Fruit fly (Drosophila melanogaster) whole organism, prepupa: ENCODE results near the gene CG13599.
A peak's percentile ranks its signal among the peaks of the same experiment; 100 is the strongest.

Experiments used
- Blimp-1 ChIP-seq: fragments of 200-800 bp; sonication (Bioruptor generic); optimal IDR thresholded peaks from 3 replicates; lab custom pipeline; 2017; ENCODE audit warnings: missing biosample characterization, missing genetic modification characterization, mild to moderate bottlenecking, moderate library complexity, missing genetic modification reagents
- CG10631 ChIP-seq: fragments of 200-800 bp; sonication (Bioruptor generic); optimal IDR thresholded peaks from 2 replicates; lab custom pipeline; 2016; ENCODE audit warnings: missing biosample characterization, missing genetic modification characterization
- CG10669 ChIP-seq: fragments of 200-800 bp; sonication (Bioruptor generic); optimal IDR thresholded peaks from 3 replicates; lab custom pipeline; 2018; ENCODE audit warnings: missing biosample characterization, mild to moderate bottlenecking, missing genetic modification characterization, moderate library complexity
- CG11762 ChIP-seq: fragments of 200-800 bp; sonication (Bioruptor generic); optimal IDR thresholded peaks from 3 replicates; lab custom pipeline; 2016; ENCODE audit warnings: missing biosample characterization, missing genetic modification characterization; ENCODE audit not compliant: insufficient read depth
- CG11902 ChIP-seq: fragments of 200-800 bp; sonication (Bioruptor generic); optimal IDR thresholded peaks from 3 replicates; lab custom pipeline; 2016; ENCODE audit warnings: missing biosample characterization, missing genetic modification characterization
- CG15336 ChIP-seq: fragments of 200-800 bp; sonication (Bioruptor generic); IDR thresholded peaks from 2 replicates; pipeline ENCODE4 v1.3.6; 2022; ENCODE audit warnings: missing biosample characterization, missing genetic modification characterization
- CG1621 ChIP-seq: fragments of 200-800 bp; sonication (Bioruptor generic); optimal IDR thresholded peaks from 3 replicates; lab custom pipeline; 2018; ENCODE audit warnings: missing biosample characterization, mild to moderate bottlenecking, missing genetic modification characterization
- CG16779 ChIP-seq: fragments of 200-800 bp; sonication (Bioruptor generic); optimal IDR thresholded peaks from 3 replicates; lab custom pipeline; 2017; ENCODE audit warnings: missing biosample characterization, mild to moderate bottlenecking, missing genetic modification characterization
- CG31627 ChIP-seq: fragments of 200-800 bp; sonication (Bioruptor generic); optimal IDR thresholded peaks from 3 replicates; lab custom pipeline; 2016; ENCODE audit warnings: missing biosample characterization, missing genetic modification characterization
- CG34406 ChIP-seq: fragments of 200-800 bp; sonication (Bioruptor generic); optimal IDR thresholded peaks from 3 replicates; lab custom pipeline; 2016; ENCODE audit warnings: missing biosample characterization, missing genetic modification characterization
- CG4318 ChIP-seq: fragments of 200-800 bp; sonication (Bioruptor generic); optimal IDR thresholded peaks from 3 replicates; lab custom pipeline; 2017; ENCODE audit warnings: missing biosample characterization, mild to moderate bottlenecking, missing genetic modification characterization
- CG6163 ChIP-seq: fragments of 200-800 bp; sonication (Bioruptor generic); IDR thresholded peaks from 3 replicates; pipeline ENCODE4 v1.3.6; 2022; ENCODE audit warnings: missing biosample characterization, missing genetic modification characterization
- CG6276 ChIP-seq: fragments of 200-800 bp; sonication (Bioruptor generic); optimal IDR thresholded peaks from 2 replicates; lab custom pipeline; 2017; ENCODE audit warnings: missing biosample characterization, mild to moderate bottlenecking, missing genetic modification characterization
- CG6792 ChIP-seq: fragments of 200-800 bp; sonication (Bioruptor generic); optimal IDR thresholded peaks from 3 replicates; lab custom pipeline; 2016; ENCODE audit warnings: missing biosample characterization, missing genetic modification characterization
- CG6808 ChIP-seq: fragments of 200-800 bp; sonication (Bioruptor generic); optimal IDR thresholded peaks from 3 replicates; lab custom pipeline; 2017; ENCODE audit warnings: missing biosample characterization, missing genetic modification characterization, mild to moderate bottlenecking, moderate library complexity, missing genetic modification reagents
- CG7368 ChIP-seq: fragments of 200-800 bp; sonication (Bioruptor generic); optimal IDR thresholded peaks from 3 replicates; lab custom pipeline; 2016; ENCODE audit warnings: missing biosample characterization, missing genetic modification characterization
- CG8119 ChIP-seq: fragments of 200-800 bp; sonication (Bioruptor generic); IDR thresholded peaks from 3 replicates; pipeline ENCODE4 v1.3.6; 2022; ENCODE audit warnings: missing biosample characterization, missing genetic modification characterization
- CG8319 ChIP-seq: fragments of 200-800 bp; sonication (Bioruptor generic); optimal IDR thresholded peaks from 3 replicates; lab custom pipeline; 2016; ENCODE audit warnings: missing biosample characterization, missing genetic modification characterization
- CG9139 ChIP-seq: fragments of 200-800 bp; sonication (Bioruptor generic); optimal IDR thresholded peaks from 3 replicates; lab custom pipeline; 2017; ENCODE audit warnings: missing biosample characterization, mild to moderate bottlenecking, missing genetic modification characterization
- Eip75B ChIP-seq: fragments of 200-800 bp; sonication (Bioruptor generic); optimal IDR thresholded peaks from 3 replicates; lab custom pipeline; 2016; ENCODE audit warnings: missing biosample characterization, missing genetic modification characterization
- Eip78C ChIP-seq: fragments of 200-800 bp; sonication (Bioruptor generic); peaks from one replicate; lab custom pipeline; 2016; ENCODE audit warnings: missing biosample characterization, missing genetic modification characterization
- Eip93F ChIP-seq: fragments of 200-800 bp; sonication (Bioruptor generic); optimal IDR thresholded peaks from 2 replicates; lab custom pipeline; 2016; ENCODE audit warnings: missing biosample characterization, mild to moderate bottlenecking, missing genetic modification characterization
- Ets96B ChIP-seq: fragments of 200-800 bp; optimal IDR thresholded peaks from 2 replicates; lab custom pipeline; 2019; ENCODE audit warnings: missing biosample characterization, mild to moderate bottlenecking, missing genetic modification characterization, moderate library complexity
- Gug ChIP-seq: fragments of 200-800 bp; sonication (Bioruptor generic); IDR thresholded peaks from 2 replicates; pipeline ENCODE4 v1.3.6; 2022; ENCODE audit warnings: missing biosample characterization, missing genetic modification characterization
- Hr38 ChIP-seq: sonication (Bioruptor generic); optimal IDR thresholded peaks from 2 replicates; lab custom pipeline; 2016; ENCODE audit warnings: missing biosample characterization, missing genetic modification characterization
- Hr4 ChIP-seq: fragments of 200-800 bp; sonication (Bioruptor generic); optimal IDR thresholded peaks from 3 replicates; lab custom pipeline; 2016; ENCODE audit warnings: missing biosample characterization, missing genetic modification characterization
- Lpt ChIP-seq: fragments of 200-800 bp; sonication (Bioruptor generic); optimal IDR thresholded peaks from 3 replicates; lab custom pipeline; 2016; ENCODE audit warnings: missing biosample characterization, missing genetic modification characterization
- Met ChIP-seq: fragments of 200-800 bp; sonication (Bioruptor generic); optimal IDR thresholded peaks from 3 replicates; lab custom pipeline; 2016; ENCODE audit warnings: missing biosample characterization, missing genetic modification characterization
- Smox ChIP-seq: fragments of 200-800 bp; sonication (Bioruptor generic); optimal IDR thresholded peaks from 3 replicates; lab custom pipeline; 2016; ENCODE audit warnings: missing biosample characterization, missing genetic modification characterization
- Sox102F ChIP-seq: fragments of 200-800 bp; sonication (Bioruptor generic); optimal IDR thresholded peaks from 2 replicates; lab custom pipeline; 2016; ENCODE audit warnings: missing biosample characterization, mild to moderate bottlenecking, missing genetic modification characterization
- Sox14 ChIP-seq: fragments of 200-800 bp; sonication (Bioruptor generic); optimal IDR thresholded peaks from 3 replicates; lab custom pipeline; 2016; ENCODE audit warnings: missing biosample characterization, missing genetic modification characterization
- Sox15 ChIP-seq: fragments of 200-800 bp; sonication (Bioruptor generic); optimal IDR thresholded peaks from 3 replicates; lab custom pipeline; 2016; ENCODE audit warnings: missing biosample characterization, missing genetic modification characterization
- achi ChIP-seq: fragments of 200-800 bp; sonication (Bioruptor generic); optimal IDR thresholded peaks from 3 replicates; lab custom pipeline; 2016; ENCODE audit warnings: missing biosample characterization, missing genetic modification characterization
- acj6 ChIP-seq: fragments of 200-800 bp; sonication (Bioruptor generic); optimal IDR thresholded peaks from 3 replicates; lab custom pipeline; 2016; ENCODE audit warnings: missing biosample characterization, missing genetic modification characterization
- cyc ChIP-seq: fragments of 200-800 bp; sonication (Bioruptor generic); optimal IDR thresholded peaks from 3 replicates; lab custom pipeline; 2016; ENCODE audit warnings: missing biosample characterization, missing genetic modification characterization
- dac ChIP-seq: fragments of 200-800 bp; sonication (Bioruptor generic); optimal IDR thresholded peaks from 2 replicates; lab custom pipeline; 2017; ENCODE audit warnings: missing biosample characterization, mild to moderate bottlenecking, missing genetic modification characterization
- dsx ChIP-seq: fragments of 200-800 bp; optimal IDR thresholded peaks from 3 replicates; lab custom pipeline; 2019; ENCODE audit warnings: missing biosample characterization, mild to moderate bottlenecking, missing genetic modification characterization, moderate library complexity; ENCODE audit not compliant: poor library complexity, severe bottlenecking
- eg ChIP-seq: fragments of 200-800 bp; sonication (Bioruptor generic); IDR thresholded peaks from 3 replicates; pipeline ENCODE4 v1.3.6; 2022; ENCODE audit warnings: missing biosample characterization, missing genetic modification characterization
- esn ChIP-seq: fragments of 200-800 bp; sonication (Bioruptor generic); optimal IDR thresholded peaks from 2 replicates; lab custom pipeline; 2016; ENCODE audit warnings: missing biosample characterization, mild to moderate bottlenecking, missing genetic modification characterization, moderate library complexity
- fd59A ChIP-seq: fragments of 200-800 bp; sonication (Bioruptor generic); optimal IDR thresholded peaks from 2 replicates; lab custom pipeline; 2017; ENCODE audit warnings: missing biosample characterization, mild to moderate bottlenecking, missing genetic modification characterization, missing genetic modification reagents
- fkh ChIP-seq: fragments of 200-800 bp; sonication (Bioruptor generic); optimal IDR thresholded peaks from 3 replicates; lab custom pipeline; 2017; ENCODE audit warnings: missing biosample characterization, mild to moderate bottlenecking, missing genetic modification characterization, moderate library complexity
- lz ChIP-seq: fragments of 200-800 bp; sonication (Bioruptor generic); optimal IDR thresholded peaks from 3 replicates; lab custom pipeline; 2016; ENCODE audit warnings: missing biosample characterization, missing genetic modification characterization
- pdm3 ChIP-seq: fragments of 200-800 bp; sonication (Bioruptor generic); optimal IDR thresholded peaks from 3 replicates; lab custom pipeline; 2016; ENCODE audit warnings: missing biosample characterization, missing genetic modification characterization
- salr ChIP-seq, 2 experiments: fragments of 200-800 bp; sonication (Bioruptor generic); optimal IDR thresholded peaks; 3 replicates each; lab custom pipeline; 2016 to 2018; ENCODE audit warnings: missing biosample characterization in 2 of 2, missing genetic modification characterization in 2 of 2, mild to moderate bottlenecking in 1 of 2
- svp ChIP-seq: fragments of 200-800 bp; sonication (Bioruptor generic); peaks from one replicate; lab custom pipeline; 2016; ENCODE audit warnings: missing biosample characterization, missing genetic modification characterization
- topi ChIP-seq: fragments of 200-800 bp; sonication (Bioruptor generic); optimal IDR thresholded peaks from 3 replicates; lab custom pipeline; 2016; ENCODE audit warnings: missing biosample characterization, missing genetic modification characterization
- vri ChIP-seq: fragments of 200-800 bp; sonication (Bioruptor generic); optimal IDR thresholded peaks from 3 replicates; lab custom pipeline; 2016; ENCODE audit warnings: missing biosample characterization, mild to moderate bottlenecking, missing genetic modification characterization

The CG13599 gene

dm6 chr3R:23909347-23909862 lies 22.0 kb upstream of the CG13599 start (continued):
- TF ChIP-seq esn (GFP tag; lab: Kevin White, UChicago) (peak; percentile 84), acj6 (GFP tag; lab: Kevin White, UChicago) (peak; percentile 82), Sox14 (peak; percentile 79), CG7368 (GFP tag; lab: Kevin White, UChicago) (peak; percentile 62), Hr4 (no peak), CG16779 (tag; lab: Kevin White, UChicago) (peak; percentile 19), vri (GFP tag; lab: Kevin White, UChicago) (peak; percentile 45), dac (GFP tag; lab: Kevin White, UChicago) (no peak), CG15336 (GFP tag; lab: Robert Waterston, UW) (no peak), Gug (no peak), cyc (GFP tag; lab: Kevin White, UChicago) (peak; percentile 29), pdm3 (GFP tag; lab: Kevin White, UChicago) (peak; percentile 81), salr (GFP tag; optimal IDR thresholded peaks at IDR 0.05; lab: Kevin White, UChicago) (peak; percentile 54 to 60), achi (GFP tag; lab: Kevin White, UChicago) (peak; percentile 76), Sox15 (GFP tag; lab: Kevin White, UChicago) (peak; percentile 77), fd59A (GFP tag; lab: Kevin White, UChicago) (peak; percentile 84), CG6792 (GFP tag; lab: Kevin White, UChicago) (peak; percentile 83)
- TF ChIP-seq, all 60 proteins: peak for 50

DNA sequence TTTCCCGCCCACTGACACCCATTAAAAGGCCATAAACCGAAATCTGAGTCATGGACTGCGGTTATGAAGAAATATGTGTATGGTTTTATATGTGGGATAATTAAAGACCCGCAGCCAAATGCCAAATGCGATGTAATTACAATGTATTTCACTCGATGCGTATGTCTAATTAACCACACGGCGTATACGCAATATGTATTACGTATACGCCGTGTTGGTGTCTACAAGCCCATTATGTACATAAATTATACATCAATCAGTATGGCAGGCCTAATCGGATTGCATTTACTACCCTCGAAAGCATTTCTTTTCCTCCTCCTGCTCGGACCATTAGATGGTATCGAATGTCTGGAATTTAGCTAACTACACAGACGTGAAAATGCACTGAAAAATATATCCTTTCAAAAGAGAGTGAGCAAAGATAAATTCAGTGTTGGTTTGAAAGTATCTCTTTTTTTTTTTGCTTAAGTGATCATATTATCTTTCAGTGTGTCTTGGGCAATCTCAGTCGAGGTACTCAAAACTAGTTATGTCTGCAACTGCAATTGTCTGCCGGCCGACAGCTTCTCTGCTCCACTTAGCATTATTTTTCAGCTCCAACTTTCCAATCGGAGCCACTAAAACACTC lies 21.1 kb upstream of the CG13599 start:
- TF ChIP-seq Ets96B: no peak
- TF ChIP-seq CG11902: no peak
- TF ChIP-seq Eip75B (GFP tag; lab: Kevin White, UChicago): no peak
- TF ChIP-seq achi (GFP tag; lab: Kevin White, UChicago): no peak
- TF ChIP-seq CG31627 (GFP tag; lab: Kevin White, UChicago): no peak
- TF ChIP-seq Lpt (GFP tag; lab: Kevin White, UChicago): no peak
- peak; percentile 2 for TF ChIP-seq dac (GFP tag; lab: Kevin White, UChicago)
- no peak for TF ChIP-seq CG7368 (GFP tag; lab: Kevin White, UChicago)
- TF ChIP-seq Eip93F (GFP tag; lab: Kevin White, UChicago): no peak
- TF ChIP-seq CG10669: no peak
- TF ChIP-seq Blimp-1 (GFP tag; lab: Kevin White, UChicago): no peak
- no peak for TF ChIP-seq Sox102F (GFP tag; lab: Kevin White, UChicago)
- TF ChIP-seq CG10631: no peak
- no peak for TF ChIP-seq Sox15 (GFP tag; lab: Kevin White, UChicago)
- TF ChIP-seq CG6792 (GFP tag; lab: Kevin White, UChicago): no peak
- no peak for TF ChIP-seq pdm3 (GFP tag; lab: Kevin White, UChicago)
- peak; percentile 40; the same call in 1 of the 3 replicates for TF ChIP-seq eg
- TF ChIP-seq CG16779 (tag; lab: Kevin White, UChicago): no peak
- TF ChIP-seq Hr38 (GFP tag; lab: Kevin White, UChicago): no peak
- TF ChIP-seq CG11762 (GFP tag; lab: Kevin White, UChicago): no peak
- no peak for TF ChIP-seq Met (GFP tag; lab: Kevin White, UChicago)
- no peak for TF ChIP-seq CG6163 (GFP tag; lab: Robert Waterston, UW)
- no peak for TF ChIP-seq CG8319 (GFP tag; lab: Kevin White, UChicago)
- TF ChIP-seq CG9139 (GFP tag; lab: Kevin White, UChicago): no peak
- TF ChIP-seq salr (GFP tag; optimal IDR thresholded peaks at IDR 0.05; lab: Kevin White, UChicago): no peak
- peak; percentile 14 for TF ChIP-seq CG4318 (GFP tag; lab: Kevin White, UChicago)
- peak; percentile 35 for TF ChIP-seq CG6276 (GFP tag; lab: Kevin White, UChicago)
- no peak for TF ChIP-seq svp
- TF ChIP-seq CG15336 (GFP tag; lab: Robert Waterston, UW): peak; percentile 75
- no peak for TF ChIP-seq fd59A (GFP tag; lab: Kevin White, UChicago)
- peak; percentile 59; the same call in 1 of the 3 replicates for TF ChIP-seq CG8119 (GFP tag; lab: Robert Waterston, UW)
- TF ChIP-seq dsx (GFP tag; lab: Kevin White, UChicago): no peak
- TF ChIP-seq CG34406 (GFP tag; lab: Kevin White, UChicago): no peak
- TF ChIP-seq Eip78C (GFP tag; lab: Kevin White, UChicago): peak; percentile 42
- no peak for TF ChIP-seq CG1621 (tag; lab: Kevin White, UChicago)
- no peak for TF ChIP-seq lz (GFP tag; lab: Kevin White, UChicago)
- no peak for TF ChIP-seq acj6 (GFP tag; lab: Kevin White, UChicago)
- no peak for TF ChIP-seq Smox (GFP tag; lab: Kevin White, UChicago)
- no peak for TF ChIP-seq topi (GFP tag; lab: Kevin White, UChicago)
- TF ChIP-seq CG6808 (GFP tag; lab: Kevin White, UChicago): no peak
- TF ChIP-seq fkh (GFP tag; lab: Kevin White, UChicago): no peak
- no peak for TF ChIP-seq Sox14
